Worm (Caenorhabditis elegans) whole organism, L3 larva: Measurements from ENCODE around the gene W01B6.6.

Experiments used
- ZK546.5 ChIP-seq: sonication (generic microtip); optimal IDR thresholded peaks from 2 replicates; lab custom pipeline; 2017; ENCODE audit warnings: missing biosample characterization, missing genetic modification characterization
- aly-2 ChIP-seq: fragments of 150-350 bp; optimal IDR thresholded peaks from 2 replicates; lab custom pipeline; 2014; ENCODE audit warnings: missing biosample characterization, missing genetic modification characterization
- ama-1 ChIP-seq: fragments of 150-350 bp; optimal IDR thresholded peaks from 2 replicates; lab custom pipeline; 2018
- ceh-16 ChIP-seq: sonication (generic microtip); optimal IDR thresholded peaks from 2 replicates; lab custom pipeline; 2017; ENCODE audit warnings: missing biosample characterization, missing genetic modification characterization
- ceh-28 ChIP-seq: fragments of 150-350 bp; optimal IDR thresholded peaks from 2 replicates; lab custom pipeline; 2014; ENCODE audit warnings: missing biosample characterization, missing genetic modification reagents, missing genetic modification characterization
- ceh-82 ChIP-seq: fragments of 150-350 bp; optimal IDR thresholded peaks from 2 replicates; lab custom pipeline; 2014; ENCODE audit warnings: missing biosample characterization, missing genetic modification characterization
- ceh-9 ChIP-seq: sonication (generic microtip); optimal IDR thresholded peaks from 2 replicates; lab custom pipeline; 2018; ENCODE audit warnings: missing biosample characterization, missing genetic modification characterization
- egl-5 ChIP-seq: fragments of 150-350 bp; optimal IDR thresholded peaks from 2 replicates; lab custom pipeline; 2017; ENCODE audit warnings: missing biosample characterization, missing genetic modification reagents, missing genetic modification characterization, inconsistent platforms
- elt-1 ChIP-seq: fragments of 150-350 bp; optimal IDR thresholded peaks from 2 replicates; lab custom pipeline; 2014; ENCODE audit warnings: missing biosample characterization, missing genetic modification characterization
- elt-3 ChIP-seq, 3 experiments: fragments of 150-350 bp in 1 of 3; sonication (generic microtip) in 2 of 3; optimal IDR thresholded peaks; 2 replicates in 2 of 3; 4 replicates in 1 of 3; lab custom pipeline; 2014 to 2017; ENCODE audit warnings: missing biosample characterization in 3 of 3, missing genetic modification characterization in 3 of 3
- eor-1 ChIP-seq, 2 experiments: fragments of 150-350 bp; optimal IDR thresholded peaks; 2 replicates each; lab custom pipeline; 2014 to 2018; ENCODE audit warnings: missing biosample characterization in 2 of 2, missing genetic modification characterization in 2 of 2
- fos-1 ChIP-seq: fragments of 150-350 bp; optimal IDR thresholded peaks from 2 replicates; lab custom pipeline; 2014; ENCODE audit warnings: missing biosample characterization, missing genetic modification characterization
- hmg-11 ChIP-seq: sonication (generic microtip); optimal IDR thresholded peaks from 2 replicates; lab custom pipeline; 2016; ENCODE audit warnings: missing genetic modification characterization, missing compliant biosample characterization
- jun-1 ChIP-seq: fragments of 150-350 bp; optimal IDR thresholded peaks from 2 replicates; lab custom pipeline; 2014; ENCODE audit warnings: missing biosample characterization, missing genetic modification reagents, missing genetic modification characterization
- lin-15B ChIP-seq: fragments of 150-350 bp; optimal IDR thresholded peaks from 2 replicates; lab custom pipeline; 2014; ENCODE audit warnings: missing biosample characterization, missing genetic modification characterization
- lin-39 ChIP-seq: fragments of 150-350 bp; optimal IDR thresholded peaks from 2 replicates; lab custom pipeline; 2018; ENCODE audit warnings: missing biosample characterization, missing genetic modification reagents, missing genetic modification characterization
- lsy-12 ChIP-seq: sonication (generic microtip); optimal IDR thresholded peaks from 2 replicates; lab custom pipeline; 2016; ENCODE audit warnings: mild to moderate bottlenecking, missing genetic modification characterization, missing compliant biosample characterization
- nfya-1 ChIP-seq: sonication (generic microtip); optimal IDR thresholded peaks from 2 replicates; lab custom pipeline; 2017; ENCODE audit warnings: missing genetic modification characterization, mild to moderate bottlenecking, missing compliant biosample characterization, antibody characterized with exemption, moderate library complexity; ENCODE audit not compliant: insufficient read depth
- nhr-11 ChIP-seq: fragments of 150-350 bp; optimal IDR thresholded peaks from 2 replicates; lab custom pipeline; 2014; ENCODE audit warnings: missing biosample characterization, missing genetic modification characterization
- nhr-12 ChIP-seq: fragments of 150-350 bp; optimal IDR thresholded peaks from 2 replicates; lab custom pipeline; 2014; ENCODE audit warnings: missing biosample characterization, missing genetic modification characterization
- nhr-23 ChIP-seq: fragments of 150-350 bp; optimal IDR thresholded peaks from 2 replicates; lab custom pipeline; 2014; ENCODE audit warnings: missing biosample characterization, missing genetic modification reagents, missing genetic modification characterization
- nhr-237 ChIP-seq: fragments of 150-350 bp; optimal IDR thresholded peaks from 2 replicates; lab custom pipeline; 2014; ENCODE audit warnings: missing biosample characterization, missing genetic modification characterization
- nhr-25 ChIP-seq: sonication (generic microtip); optimal IDR thresholded peaks from 2 replicates; lab custom pipeline; 2017; ENCODE audit warnings: missing biosample characterization, missing genetic modification characterization
- nhr-28 ChIP-seq: fragments of 150-350 bp; optimal IDR thresholded peaks from 2 replicates; lab custom pipeline; 2014; ENCODE audit warnings: missing biosample characterization, missing genetic modification characterization
- nhr-43 ChIP-seq: sonication (generic microtip); optimal IDR thresholded peaks from 2 replicates; lab custom pipeline; 2016; ENCODE audit warnings: mild to moderate bottlenecking, missing genetic modification characterization, missing compliant biosample characterization; ENCODE audit not compliant: poor library complexity, severe bottlenecking
- nhr-67 ChIP-seq: fragments of 150-350 bp; optimal IDR thresholded peaks from 2 replicates; lab custom pipeline; 2014; ENCODE audit warnings: missing biosample characterization, missing genetic modification characterization
- nhr-76 ChIP-seq: fragments of 150-350 bp; sonication (generic microtip); optimal IDR thresholded peaks from 5 replicates; lab custom pipeline; 2014; ENCODE audit warnings: missing biosample characterization, missing genetic modification characterization
- nhr-77 ChIP-seq: fragments of 150-350 bp; optimal IDR thresholded peaks from 2 replicates; lab custom pipeline; 2014; ENCODE audit warnings: missing biosample characterization, missing genetic modification characterization
- pha-4 ChIP-seq: fragments of 150-350 bp; optimal IDR thresholded peaks from 2 replicates; lab custom pipeline; 2014; ENCODE audit warnings: missing biosample characterization, missing genetic modification reagents, missing genetic modification characterization
- pqm-1 ChIP-seq: fragments of 150-350 bp; optimal IDR thresholded peaks from 2 replicates; lab custom pipeline; 2017; ENCODE audit warnings: missing biosample characterization, missing genetic modification characterization, inconsistent platforms
- sea-2 ChIP-seq: fragments of 150-350 bp; sonication (generic microtip); optimal IDR thresholded peaks from 4 replicates; lab custom pipeline; 2014; ENCODE audit warnings: missing biosample characterization, missing genetic modification reagents, missing genetic modification characterization
- snpc-4 ChIP-seq: fragments of 150-350 bp; optimal IDR thresholded peaks from 2 replicates; lab custom pipeline; 2014; ENCODE audit warnings: missing biosample characterization, missing genetic modification characterization
- unc-39 ChIP-seq: sonication (generic microtip); optimal IDR thresholded peaks from 4 replicates; lab custom pipeline; 2017; ENCODE audit warnings: missing biosample characterization, missing genetic modification characterization
- ztf-4 ChIP-seq: fragments of 150-350 bp; optimal IDR thresholded peaks from 2 replicates; lab custom pipeline; 2014; ENCODE audit warnings: missing biosample characterization, missing genetic modification characterization

Gene W01B6.6

ce11 chrIV:10075034-10075510 lies 5.8 kb upstream of the W01B6.6 start, which contains the start of the genes ttbk-4 and W01B6.4:
ttbk-4 (minus strand) TSS chrIV:10075134.
W01B6.4 (plus strand) TSS chrIV:10075460.
- no peak for TF ChIP-seq ztf-4
- TF ChIP-seq nfya-1 (tag; lab: Kevin White, UChicago): no peak
- no peak for TF ChIP-seq snpc-4 (tag; lab: Kevin White, UChicago)
- no peak for TF ChIP-seq nhr-43
- TF ChIP-seq fos-1: no peak
- no peak for TF ChIP-seq pha-4 (tag; lab: Kevin White, UChicago)
- no peak for TF ChIP-seq nhr-28 (tag; lab: Kevin White, UChicago)
- TF ChIP-seq ceh-28: no peak
- TF ChIP-seq egl-5 (tag; lab: Kevin White, UChicago): no peak
- no peak for TF ChIP-seq pqm-1 (tag; lab: Kevin White, UChicago)
- no peak for TF ChIP-seq nhr-11 (tag; lab: Kevin White, UChicago)
- TF ChIP-seq nhr-23 (tag; lab: Kevin White, UChicago): no peak
- TF ChIP-seq nhr-12 (tag; lab: Kevin White, UChicago): no peak
- TF ChIP-seq lin-15B (tag; lab: Kevin White, UChicago): no peak

- TF ChIP-seq sea-2 (GFP tag; lab: Kevin White, UChicago): no peak
- no peak for TF ChIP-seq ama-1 (lab: Kevin White, UChicago)
- TF ChIP-seq elt-1: no peak
- TF ChIP-seq nhr-12 (tag; lab: Kevin White, UChicago): no peak
- no peak for TF ChIP-seq nhr-23 (tag; lab: Kevin White, UChicago)
- no peak for TF ChIP-seq unc-39 (tag; lab: Kevin White, UChicago)
- TF ChIP-seq lsy-12: no peak
- no peak for TF ChIP-seq hmg-11 (tag; lab: Kevin White, UChicago)
- no peak for TF ChIP-seq jun-1 (tag; lab: Kevin White, UChicago)
- no peak for TF ChIP-seq elt-3 (tag; optimal IDR thresholded peaks at IDR 0.05; lab: Kevin White, UChicago)
- no peak for TF ChIP-seq ztf-4
- no peak for TF ChIP-seq nhr-28 (tag; lab: Kevin White, UChicago)
- no peak for TF ChIP-seq pha-4 (tag; lab: Kevin White, UChicago)
- no peak for TF ChIP-seq lin-39 (tag; lab: Kevin White, UChicago)
- TF ChIP-seq nhr-76 (tag; lab: Kevin White, UChicago): no peak
- TF ChIP-seq ZK546.5 (tag; lab: Kevin White, UChicago): no peak
- TF ChIP-seq pqm-1 (tag; lab: Kevin White, UChicago): no peak
- no peak for TF ChIP-seq nhr-237 (tag; lab: Kevin White, UChicago)
- no peak for TF ChIP-seq eor-1 (tag; optimal IDR thresholded peaks at IDR 0.05; lab: Kevin White, UChicago)
Measured at ce11 chrIV:10075899-10076298, 5.0 kb upstream of the W01B6.6 start, which contains the start of gene W01B6.5. W01B6.5 (plus strand) TSS chrIV:10076199.

ce11 chrIV:10078003-10078402 lies 2.9 kb upstream of the W01B6.6 start:
- no peak for TF ChIP-seq nhr-28 (tag; lab: Kevin White, UChicago)
- TF ChIP-seq, all 47 proteins: peak for 0

- TF ChIP-seq aly-2 (no peak), nhr-43 (no peak), ceh-9 (no peak), lin-39 (tag; lab: Kevin White, UChicago) (no peak), ZK546.5 (tag; lab: Kevin White, UChicago) (no peak), ceh-16 (tag; lab: Kevin White, UChicago) (no peak), ceh-82 (tag; lab: Kevin White, UChicago) (no peak), nhr-25 (tag; lab: Kevin White, UChicago) (no peak), pha-4 (tag; lab: Kevin White, UChicago) (no peak), elt-3 (tag; optimal IDR thresholded peaks at IDR 0.05; lab: Kevin White, UChicago) (no peak), nhr-28 (tag; lab: Kevin White, UChicago) (no peak), hmg-11 (tag; lab: Kevin White, UChicago) (no peak), nhr-23 (tag; lab: Kevin White, UChicago) (no peak), nhr-67 (no peak), fos-1 (no peak), lsy-12 (no peak), nhr-77 (tag; lab: Kevin White, UChicago) (no peak), ztf-4 (no peak)
- TF ChIP-seq, all 47 proteins: peak for 0
Measured at ce11 chrIV:10084323-10084959, 3.5 kb downstream of the W01B6.6 start, which contains the start of gene W01B6.8. W01B6.8 (minus strand) TSS chrIV:10084373.
